Fruit fly (Drosophila melanogaster) whole organism, wandering third instar larva: ENCODE results near the gene Gip.

Experiments
- CG9705 ChIP-seq: fragments of 200-800 bp; sonication (Bioruptor generic); optimal IDR thresholded peaks from 2 replicates; lab custom pipeline; 2018; ENCODE audit warnings: missing biosample characterization, mild to moderate bottlenecking, missing genetic modification characterization
- CrebA ChIP-seq: fragments of 200-800 bp; sonication (Bioruptor generic); optimal IDR thresholded peaks from 2 replicates; lab custom pipeline; 2016; ENCODE audit warnings: missing biosample characterization, mild to moderate bottlenecking, missing genetic modification characterization, borderline replicate concordance
- Hr78 ChIP-seq: fragments of >200 bp; optimal IDR thresholded peaks from 2 replicates; lab custom pipeline; 2017; ENCODE audit warnings: missing biosample characterization, missing genetic modification characterization
- N ChIP-seq: fragments of >200 bp; optimal IDR thresholded peaks from 2 replicates; lab custom pipeline; 2018; ENCODE audit warnings: missing biosample characterization, missing external identifiers, missing genetic modification characterization
- OdsH ChIP-seq: fragments of 200-800 bp; sonication (Bioruptor generic); optimal IDR thresholded peaks from 2 replicates; lab custom pipeline; 2016; ENCODE audit warnings: missing biosample characterization, mild to moderate bottlenecking, missing genetic modification characterization
- Sp1 ChIP-seq: fragments of 200-800 bp; sonication (Bioruptor generic); optimal IDR thresholded peaks from 3 replicates; lab custom pipeline; 2019; ENCODE audit warnings: missing biosample characterization, mild to moderate bottlenecking, missing genetic modification characterization, moderate library complexity
- dl ChIP-seq, 2 experiments: fragments of 175-275, 200-275 bp in 1 of 2; fragments of 200-275 bp in 1 of 2; sonication (Bioruptor generic); optimal IDR thresholded peaks; lab custom pipeline; 2018; ENCODE audit warnings: mild to moderate bottlenecking in 2 of 2, missing biosample characterization in 2 of 2, missing genetic modification characterization in 2 of 2, moderate library complexity in 2 of 2; ENCODE audit not compliant: partially characterized antibody in 2 of 2, insufficient read depth in 1 of 2
- ey ChIP-seq: fragments of 200-800 bp; sonication (Bioruptor generic); optimal IDR thresholded peaks from 2 replicates; lab custom pipeline; 2016; ENCODE audit warnings: missing biosample characterization, missing genetic modification characterization
- fru ChIP-seq: fragments of 200-800 bp; sonication (Bioruptor generic); optimal IDR thresholded peaks from 3 replicates; lab custom pipeline; 2016; ENCODE audit warnings: missing biosample characterization, mild to moderate bottlenecking, missing genetic modification characterization
- h ChIP-seq: fragments of 200-800 bp; sonication (Bioruptor generic); optimal IDR thresholded peaks from 3 replicates; lab custom pipeline; 2016; ENCODE audit warnings: missing biosample characterization, mild to moderate bottlenecking, missing genetic modification characterization
- lola ChIP-seq: fragments of >200 bp; optimal IDR thresholded peaks from 2 replicates; lab custom pipeline; 2017; ENCODE audit warnings: missing biosample characterization, missing genetic modification characterization
- psq ChIP-seq: fragments of 200-800 bp; sonication (Bioruptor generic); optimal IDR thresholded peaks from 3 replicates; lab custom pipeline; 2017; ENCODE audit warnings: missing biosample characterization, mild to moderate bottlenecking, missing genetic modification characterization, moderate library complexity

DNA sequence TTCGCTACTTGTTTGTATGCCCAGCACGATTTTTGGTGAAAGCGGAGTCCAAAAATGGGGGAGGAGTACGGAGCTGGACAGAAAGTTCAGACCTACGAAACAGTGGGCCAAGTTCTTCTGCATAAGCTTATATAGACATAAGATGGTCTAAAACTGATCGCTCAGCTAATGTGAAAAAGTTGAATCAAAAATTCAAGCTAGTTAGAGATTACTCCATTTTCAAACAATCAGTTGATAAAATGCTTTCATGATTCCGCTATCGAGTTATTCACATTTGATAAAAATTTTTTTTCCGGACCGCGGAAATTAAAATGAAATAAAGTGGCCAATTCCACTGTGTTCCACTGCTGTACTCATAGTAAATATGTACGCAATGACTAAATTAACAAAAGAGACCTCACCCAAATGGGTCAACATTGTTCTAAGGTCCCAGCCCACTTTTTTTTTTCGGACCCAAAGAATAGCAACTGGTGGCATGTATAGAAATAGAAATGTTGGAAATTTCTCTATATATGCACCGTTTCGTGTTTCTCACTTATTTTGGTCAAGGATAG, 9.2 kb downstream of the Gip start:
- no peak for TF ChIP-seq h (GFP tag; lab: Kevin White, UChicago)
- TF ChIP-seq Hr78 (GFP tag; lab: Kevin White, UChicago): no peak
- TF ChIP-seq ey: no peak
- TF ChIP-seq fru: no peak
- TF ChIP-seq psq (GFP tag; lab: Kevin White, UChicago): no peak
- no peak for TF ChIP-seq lola (GFP tag; lab: Kevin White, UChicago)
- no peak for TF ChIP-seq CG9705 (GFP tag; lab: Kevin White, UChicago)
- TF ChIP-seq CrebA: no peak
- no peak for TF ChIP-seq N (GFP tag; lab: Kevin White, UChicago)
- TF ChIP-seq Sp1 (GFP tag; lab: Kevin White, UChicago): no peak
- no peak for TF ChIP-seq dl (GFP tag; optimal IDR thresholded peaks at IDR 0.05; lab: Kevin White, UChicago; ENCODE audit: insufficient read depth in 1 of 2, partially characterized antibody in 2 of 2)
- TF ChIP-seq OdsH: no peak
